Fruit fly (Drosophila melanogaster) whole organism, embryonic: Measurements from ENCODE around the gene CG15814.
A peak's percentile ranks its signal among the peaks of the same experiment; 100 is the strongest.

Source experiments
- Abd-B ChIP-seq: fragments of 200-800 bp; sonication (Bioruptor generic); optimal IDR thresholded peaks from 2 replicates; lab custom pipeline; 2018; ENCODE audit warnings: missing biosample characterization, mild to moderate bottlenecking, missing genetic modification characterization, moderate library complexity
- Atf3 ChIP-seq: fragments of 200-800 bp; sonication (Bioruptor generic); optimal IDR thresholded peaks from 3 replicates; lab custom pipeline; 2016; ENCODE audit warnings: missing biosample characterization, missing genetic modification characterization
- CG13624 ChIP-seq: fragments of 200-800 bp; sonication (Bioruptor generic); optimal IDR thresholded peaks from 2 replicates; lab custom pipeline; 2016; ENCODE audit warnings: missing biosample characterization, missing genetic modification characterization
- CG1529 ChIP-seq: fragments of 200-800 bp; sonication (Bioruptor generic); optimal IDR thresholded peaks from 3 replicates; lab custom pipeline; 2018; ENCODE audit warnings: missing biosample characterization, missing genetic modification characterization
- CG15514 ChIP-seq: fragments of 200-800 bp; sonication (Bioruptor generic); optimal IDR thresholded peaks from 3 replicates; lab custom pipeline; 2017; ENCODE audit warnings: missing biosample characterization, missing genetic modification characterization, mild to moderate bottlenecking, moderate library complexity, missing genetic modification reagents
- CG16815 ChIP-seq: fragments of 200-800 bp; sonication (Bioruptor generic); optimal IDR thresholded peaks from 3 replicates; lab custom pipeline; 2017; ENCODE audit warnings: missing biosample characterization, mild to moderate bottlenecking, missing genetic modification characterization
- CG17612 ChIP-seq: fragments of 200-800 bp; sonication (Bioruptor generic); IDR thresholded peaks from 2 replicates; pipeline ENCODE4 v1.3.6; 2022; ENCODE audit warnings: missing biosample characterization, missing genetic modification characterization
- CG2202 ChIP-seq: fragments of 200-800 bp; sonication (Bioruptor generic); optimal IDR thresholded peaks from 2 replicates; lab custom pipeline; 2018; ENCODE audit warnings: missing biosample characterization, mild to moderate bottlenecking, missing genetic modification characterization
- CG33213 ChIP-seq: fragments of 200-800 bp; sonication (Bioruptor generic); optimal IDR thresholded peaks from 3 replicates; lab custom pipeline; 2016; ENCODE audit warnings: missing biosample characterization, missing genetic modification characterization
- CG33557 ChIP-seq: fragments of 200-800 bp; sonication (Bioruptor generic); optimal IDR thresholded peaks from 2 replicates; lab custom pipeline; 2019; ENCODE audit warnings: missing biosample characterization, mild to moderate bottlenecking, missing genetic modification characterization, moderate library complexity
- CG34422 ChIP-seq: fragments of 200-800 bp; sonication (Bioruptor generic); IDR thresholded peaks from 3 replicates; pipeline ENCODE4 v1.3.6; 2022; ENCODE audit warnings: missing biosample characterization, missing genetic modification characterization
- CG3995 ChIP-seq: fragments of 200-800 bp; sonication (Bioruptor generic); optimal IDR thresholded peaks from 3 replicates; lab custom pipeline; 2016; ENCODE audit warnings: missing biosample characterization, missing genetic modification characterization
- CG5245 ChIP-seq: fragments of 200-800 bp; sonication (Bioruptor generic); optimal IDR thresholded peaks from 3 replicates; lab custom pipeline; 2016; ENCODE audit warnings: missing biosample characterization, missing genetic modification characterization
- CG6683 ChIP-seq: fragments of 200-800 bp; sonication (Bioruptor generic); optimal IDR thresholded peaks from 2 replicates; lab custom pipeline; 2017; ENCODE audit warnings: missing biosample characterization, mild to moderate bottlenecking, missing genetic modification characterization, missing genetic modification reagents
- CG6791 ChIP-seq: fragments of 200-800 bp; sonication (Bioruptor generic); IDR thresholded peaks from 3 replicates; pipeline ENCODE4 v1.3.6; 2022; ENCODE audit warnings: missing biosample characterization, missing genetic modification characterization; ENCODE audit not compliant: partially characterized antibody
- CG9437 ChIP-seq: fragments of 200-800 bp; sonication (Bioruptor generic); optimal IDR thresholded peaks from 2 replicates; lab custom pipeline; 2018; ENCODE audit warnings: missing biosample characterization, mild to moderate bottlenecking, missing genetic modification characterization
- CoRest ChIP-seq: fragments of 200-800 bp; sonication (Bioruptor generic); optimal IDR thresholded peaks from 3 replicates; lab custom pipeline; 2018; ENCODE audit warnings: missing biosample characterization, mild to moderate bottlenecking, missing genetic modification characterization, moderate library complexity
- Dip3 ChIP-seq: fragments of 200-800 bp; sonication (Bioruptor generic); optimal IDR thresholded peaks from 3 replicates; lab custom pipeline; 2016; ENCODE audit warnings: missing biosample characterization, missing genetic modification characterization
- Fer1 ChIP-seq: fragments of 200-800 bp; sonication (Bioruptor generic); optimal IDR thresholded peaks from 2 replicates; lab custom pipeline; 2017; ENCODE audit warnings: missing biosample characterization, mild to moderate bottlenecking, missing genetic modification characterization
- H15 ChIP-seq: fragments of 200-800 bp; sonication (Bioruptor generic); IDR thresholded peaks from 3 replicates; pipeline ENCODE4 v1.3.6; 2022; ENCODE audit warnings: missing biosample characterization, missing genetic modification characterization
- H2.0 ChIP-seq: fragments of 200-800 bp; sonication (Bioruptor generic); IDR thresholded peaks from 2 replicates; pipeline ENCODE4 v1.3.6; 2022; ENCODE audit warnings: missing biosample characterization, missing genetic modification characterization
- Hsf ChIP-seq: fragments of 200-800 bp; sonication (Bioruptor generic); optimal IDR thresholded peaks from 3 replicates; lab custom pipeline; 2016; ENCODE audit warnings: missing biosample characterization, missing genetic modification characterization
- Jarid2 ChIP-seq: fragments of 200-800 bp; sonication (Bioruptor generic); optimal IDR thresholded peaks from 3 replicates; lab custom pipeline; 2017; ENCODE audit warnings: mild to moderate bottlenecking, missing biosample characterization, missing genetic modification reagents, missing genetic modification characterization
- Mad ChIP-seq: fragments of 200-800 bp; sonication (Bioruptor generic); optimal IDR thresholded peaks from 2 replicates; lab custom pipeline; 2016; ENCODE audit warnings: missing biosample characterization, missing genetic modification characterization
- Nf-YB ChIP-seq: fragments of 200-800 bp; sonication (Bioruptor generic); optimal IDR thresholded peaks from 3 replicates; lab custom pipeline; 2019; ENCODE audit warnings: missing biosample characterization, mild to moderate bottlenecking, missing genetic modification characterization, moderate library complexity
- Opbp ChIP-seq: fragments of 200-800 bp; sonication (Bioruptor generic); IDR thresholded peaks from 3 replicates; pipeline ENCODE4 v1.3.6; 2022; ENCODE audit warnings: missing biosample characterization, missing genetic modification characterization; ENCODE audit not compliant: partially characterized antibody
- PHDP ChIP-seq: fragments of 200-800 bp; sonication (Bioruptor generic); optimal IDR thresholded peaks from 3 replicates; lab custom pipeline; 2018; ENCODE audit warnings: missing biosample characterization, mild to moderate bottlenecking, missing genetic modification characterization, moderate library complexity
- Spps ChIP-seq: fragments of 200-800 bp; sonication (Bioruptor generic); optimal IDR thresholded peaks from 2 replicates; lab custom pipeline; 2018; ENCODE audit warnings: missing biosample characterization, mild to moderate bottlenecking, missing genetic modification characterization
- Stat92E ChIP-seq, 3 experiments: fragments of >200 bp in 2 of 3; fragments of 200-800 bp in 1 of 3; sonication (Bioruptor generic) in 1 of 3; optimal IDR thresholded peaks; 2 replicates each; lab custom pipeline; 2017 to 2019; ENCODE audit warnings: missing biosample characterization in 3 of 3, missing genetic modification characterization in 3 of 3, mild to moderate bottlenecking in 1 of 3, moderate library complexity in 1 of 3
- ab ChIP-seq: fragments of 200-800 bp; sonication (Bioruptor generic); optimal IDR thresholded peaks from 2 replicates; lab custom pipeline; 2016; ENCODE audit warnings: missing biosample characterization, missing genetic modification characterization
- al ChIP-seq: fragments of 200-800 bp; sonication (Bioruptor generic); IDR thresholded peaks from 2 replicates; pipeline ENCODE4 v1.3.6; 2022; ENCODE audit warnings: missing biosample characterization, missing genetic modification characterization
- ara ChIP-seq: fragments of 200-800 bp; sonication (Bioruptor generic); IDR thresholded peaks from 2 replicates; pipeline ENCODE4 v1.3.6; 2022; ENCODE audit warnings: missing biosample characterization, missing genetic modification characterization
- bcd ChIP-seq: fragments of 200-800 bp; sonication (Bioruptor generic); optimal IDR thresholded peaks from 2 replicates; lab custom pipeline; 2017; ENCODE audit warnings: missing biosample characterization, mild to moderate bottlenecking, missing genetic modification characterization
- br ChIP-seq: fragments of >200 bp; optimal IDR thresholded peaks from 2 replicates; lab custom pipeline; 2017
- cad ChIP-seq: fragments of >200 bp; optimal IDR thresholded peaks from 2 replicates; lab custom pipeline; 2017; ENCODE audit warnings: missing biosample characterization, missing genetic modification characterization
- grau ChIP-seq: fragments of 200-800 bp; optimal IDR thresholded peaks from 3 replicates; lab custom pipeline; 2019; ENCODE audit warnings: missing biosample characterization, mild to moderate bottlenecking, missing genetic modification characterization, moderate library complexity
- gsb-n ChIP-seq: fragments of 200-800 bp; sonication (Bioruptor generic); optimal IDR thresholded peaks from 3 replicates; lab custom pipeline; 2018; ENCODE audit warnings: missing biosample characterization, mild to moderate bottlenecking, missing genetic modification characterization
- insv ChIP-seq, 2 experiments: fragments of 200-800 bp; sonication (Bioruptor generic); optimal IDR thresholded peaks; 3 replicates each; lab custom pipeline; 2016 to 2018; ENCODE audit warnings: missing biosample characterization in 2 of 2, missing genetic modification characterization in 2 of 2
- knrl ChIP-seq: fragments of 200-800 bp; sonication (Bioruptor generic); IDR thresholded peaks from 3 replicates; pipeline ENCODE4 v1.3.6; 2022; ENCODE audit warnings: missing biosample characterization, missing genetic modification characterization; ENCODE audit not compliant: partially characterized antibody
- lola ChIP-seq, 3 experiments: fragments of >200 bp in 2 of 3; fragments of 200-800 bp in 1 of 3; sonication (Bioruptor generic) in 1 of 3; optimal IDR thresholded peaks; 2 replicates each; lab custom pipeline; 2017 to 2019; ENCODE audit warnings: missing biosample characterization in 3 of 3, missing genetic modification characterization in 3 of 3, mild to moderate bottlenecking in 1 of 3, moderate library complexity in 1 of 3
- mirr ChIP-seq: fragments of 200-800 bp; sonication (Bioruptor generic); optimal IDR thresholded peaks from 3 replicates; lab custom pipeline; 2018; ENCODE audit warnings: missing biosample characterization, mild to moderate bottlenecking, missing genetic modification characterization
- peb ChIP-seq: fragments of 200-800 bp; sonication (Bioruptor generic); IDR thresholded peaks from 2 replicates; pipeline ENCODE4 v1.3.6; 2022; ENCODE audit warnings: missing biosample characterization, missing genetic modification characterization
- prd ChIP-seq, 3 experiments: fragments of >200 bp in 2 of 3; fragments of 200-800 bp in 1 of 3; sonication (Bioruptor generic) in 1 of 3; optimal IDR thresholded peaks in 2 of 3; IDR thresholded peaks in 1 of 3; 2 replicates in 2 of 3; 3 replicates in 1 of 3; pipeline versions ENCODE4 v1.3.6 to Lab custom; 2017 to 2022; ENCODE audit warnings: missing biosample characterization in 1 of 3, missing genetic modification characterization in 1 of 3
- pros ChIP-seq: fragments of 200-800 bp; sonication (Bioruptor generic); optimal IDR thresholded peaks from 3 replicates; lab custom pipeline; 2019; ENCODE audit warnings: missing biosample characterization, mild to moderate bottlenecking, missing genetic modification characterization, moderate library complexity
- rib ChIP-seq: fragments of 200-800 bp; sonication (Bioruptor generic); IDR thresholded peaks from 2 replicates; pipeline ENCODE4 v1.3.6; 2022; ENCODE audit warnings: missing biosample characterization, missing genetic modification characterization
- so ChIP-seq: fragments of 200-800 bp; sonication (Bioruptor generic); IDR thresholded peaks from 3 replicates; pipeline ENCODE4 v1.3.6; 2022; ENCODE audit warnings: missing biosample characterization, missing genetic modification characterization
- vfl ChIP-seq: fragments of 200-800 bp; sonication (Bioruptor generic); optimal IDR thresholded peaks from 2 replicates; lab custom pipeline; 2016; ENCODE audit warnings: missing biosample characterization, missing genetic modification characterization

CG15814 gene

DNA sequence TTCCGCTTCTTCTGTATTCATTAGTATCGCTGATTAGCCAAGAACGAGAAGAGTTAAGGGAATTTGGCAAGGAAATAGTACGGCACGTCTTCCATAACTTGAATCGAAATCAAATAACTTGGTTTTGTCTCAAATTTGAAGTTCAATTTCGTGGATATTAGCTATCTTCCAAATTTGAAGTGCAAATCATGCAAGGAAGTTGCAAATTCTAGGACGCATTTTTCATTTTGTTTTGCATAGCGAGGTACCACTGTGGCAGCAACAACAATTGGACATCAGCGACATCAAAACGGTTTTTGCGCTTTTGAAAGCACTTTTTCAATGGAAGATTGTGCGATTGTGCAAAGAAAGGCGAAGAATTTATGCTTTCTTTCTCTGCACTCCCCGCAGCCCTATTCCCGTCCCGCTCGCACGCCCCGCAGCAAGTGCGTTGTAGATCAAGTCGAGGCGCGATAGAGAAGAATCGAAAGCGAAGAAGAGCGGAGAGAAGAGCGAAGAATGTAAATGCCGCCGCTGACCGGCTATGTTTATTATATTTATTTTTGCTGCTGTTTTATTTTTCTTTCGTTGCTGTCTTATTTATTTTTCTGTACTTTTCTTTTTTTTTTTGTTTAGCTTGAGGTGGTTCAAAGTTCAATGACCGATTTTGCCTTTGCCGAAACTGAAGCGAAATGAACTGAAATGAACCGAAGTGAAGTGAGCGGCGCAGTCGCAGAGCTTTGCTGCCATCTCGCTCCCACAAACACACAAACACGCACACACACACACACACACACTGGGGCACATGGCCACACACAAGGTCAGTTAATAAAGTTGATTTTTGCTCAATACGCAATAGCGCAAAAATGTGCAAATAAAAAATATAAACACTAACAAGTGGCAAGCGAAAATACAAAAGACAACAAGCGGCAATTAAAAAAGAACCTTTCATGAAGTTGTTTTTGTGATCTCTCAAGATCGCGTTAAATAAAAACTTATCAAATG lies 31.3 kb upstream of the CG15814 start (continued):
- no peak for TF ChIP-seq knrl (GFP tag; lab: Robert Waterston, UW)
- TF ChIP-seq CG9437 (GFP tag; lab: Kevin White, UChicago) = no peak
- peak; percentile 70 for TF ChIP-seq al (GFP tag; lab: Robert Waterston, UW)
- peak; percentile 33 for TF ChIP-seq Fer1 (GFP tag; lab: Kevin White, UChicago)
- TF ChIP-seq insv (GFP tag; optimal IDR thresholded peaks at IDR 0.05; lab: Kevin White, UChicago) = no peak
- TF ChIP-seq Jarid2 (GFP tag; lab: Kevin White, UChicago) = no peak
- TF ChIP-seq CG1529 (GFP tag; lab: Kevin White, UChicago) = no peak
- TF ChIP-seq bcd (GFP tag; lab: Kevin White, UChicago) = peak; percentile 71
- peak; percentile 41 for TF ChIP-seq PHDP (tag; lab: Kevin White, UChicago)
- no peak for TF ChIP-seq CG2202 (tag; lab: Kevin White, UChicago)
- TF ChIP-seq H2.0 (GFP tag; lab: Robert Waterston, UW) = 0 out of 2 replicates have a peak, but pooled peaks have one; percentile 34
- TF ChIP-seq br (lab: Kevin White, UChicago) = no peak
- TF ChIP-seq mirr (GFP tag; lab: Kevin White, UChicago) = no peak
- peak; percentile 48 for TF ChIP-seq CoRest (tag; lab: Kevin White, UChicago)
- TF ChIP-seq CG3995 (GFP tag; lab: Kevin White, UChicago) = peak; percentile 62
- no peak for TF ChIP-seq CG6683 (GFP tag; lab: Kevin White, UChicago)
- no peak for TF ChIP-seq ab (GFP tag; lab: Kevin White, UChicago)
- TF ChIP-seq CG33557 (GFP tag; lab: Kevin White, UChicago) = no peak
- TF ChIP-seq Spps (tag; lab: Kevin White, UChicago) = no peak
- peak; percentile 25 for TF ChIP-seq CG15514 (GFP tag; lab: Kevin White, UChicago)
- no peak for TF ChIP-seq pros (GFP tag; lab: Kevin White, UChicago)
- TF ChIP-seq H15 = no peak
- TF ChIP-seq gsb-n = no peak
- TF ChIP-seq Dip3 (GFP tag; lab: Kevin White, UChicago) = peak; percentile 82
- TF ChIP-seq cad (GFP tag; lab: Kevin White, UChicago) = no peak
- no peak for TF ChIP-seq Opbp (GFP tag; lab: Robert Waterston, UW)
- no peak for TF ChIP-seq lola (GFP tag; optimal IDR thresholded peaks at IDR 0.05; lab: Kevin White, UChicago)
- peak; percentile 88 for TF ChIP-seq grau (tag; lab: Kevin White, UChicago)
- no peak for TF ChIP-seq CG5245
- TF ChIP-seq vfl = peak; percentile 28
- TF ChIP-seq CG33213 = peak; percentile 9
- TF ChIP-seq CG34422 (GFP tag; lab: Robert Waterston, UW) = peak; percentile 23; the same call in 1 of the 3 replicates
- TF ChIP-seq Atf3 (GFP tag; lab: Kevin White, UChicago) = no peak
- TF ChIP-seq CG17612 (GFP tag; lab: Robert Waterston, UW) = no peak
- peak; percentile 40 for TF ChIP-seq Hsf
- TF ChIP-seq prd (optimal IDR thresholded peaks at IDR 0.05; lab: Kevin White, UChicago) = no peak
- peak; percentile 47; the same call in 1 of the 3 replicates for TF ChIP-seq prd (GFP tag; IDR thresholded peaks at IDR 0.05; lab: Robert Waterston, UW)
- TF ChIP-seq Nf-YB = no peak
- TF ChIP-seq Mad (GFP tag; lab: Kevin White, UChicago) = no peak
- no peak for TF ChIP-seq CG6791 (GFP tag; lab: Robert Waterston, UW)
- TF ChIP-seq Abd-B (GFP tag; lab: Kevin White, UChicago) = peak; percentile 32
- TF ChIP-seq peb = no peak
- 0 out of 2 replicates have a peak, but pooled peaks have one; percentile 43 for TF ChIP-seq rib
- TF ChIP-seq ara (GFP tag; lab: Robert Waterston, UW) = no peak
- 0 out of 3 replicates have a peak, but pooled peaks have one; percentile 43 for TF ChIP-seq so (GFP tag; lab: Robert Waterston, UW)
- peak; percentile 57 for TF ChIP-seq CG13624
- no peak for TF ChIP-seq Stat92E (GFP tag; optimal IDR thresholded peaks at IDR 0.05; lab: Kevin White, UChicago)
- peak; percentile 62 for TF ChIP-seq CG16815
